Worm (Caenorhabditis elegans) whole organism, L4 larva: ENCODE data around the gene mam-6.

Experiments used
- D1046.2 ChIP-seq: fragments of 200-800 bp; sonication (Bioruptor generic); IDR thresholded peaks from 2 replicates; pipeline ENCODE4 v1.3.6; 2022; ENCODE audit warnings: missing genetic modification characterization, missing compliant biosample characterization
- F37D6.2 ChIP-seq: sonication (generic microtip); optimal IDR thresholded peaks from 2 replicates; lab custom pipeline; 2016; ENCODE audit warnings: mild to moderate bottlenecking, missing genetic modification characterization, missing compliant biosample characterization
- F44E2.7 ChIP-seq: fragments of 200-800 bp; sonication (Bioruptor generic); IDR thresholded peaks from 2 replicates; pipeline ENCODE4 v2.1.2; 2022; ENCODE audit warnings: missing genetic modification characterization, missing compliant biosample characterization
- R02D3.7 ChIP-seq: fragments of 150-350 bp; sonication (generic microtip); optimal IDR thresholded peaks from 3 replicates; lab custom pipeline; 2014; ENCODE audit warnings: missing biosample characterization, missing genetic modification characterization
- Y48G9A.11 ChIP-seq: fragments of 200-800 bp; sonication (Bioruptor generic); IDR thresholded peaks from 2 replicates; pipeline ENCODE4 v1.3.6; 2022; ENCODE audit warnings: missing genetic modification reagents, missing genetic modification characterization, missing compliant biosample characterization
- Y5F2A.4 ChIP-seq: fragments of 200-800 bp; sonication (Bioruptor generic); optimal IDR thresholded peaks from 2 replicates; lab custom pipeline; 2018; ENCODE audit warnings: mild to moderate bottlenecking, missing genetic modification characterization, missing compliant biosample characterization
- Y75B8A.6 ChIP-seq: fragments of 200-800 bp; sonication (Bioruptor generic); IDR thresholded peaks from 2 replicates; pipeline ENCODE4 v1.3.6; 2022; ENCODE audit warnings: missing genetic modification reagents, missing genetic modification characterization, missing compliant biosample characterization
- aha-1 ChIP-seq: fragments of 150-350 bp; peaks from one replicate; lab custom pipeline; 2014; ENCODE audit warnings: missing biosample characterization, missing genetic modification characterization
- aly-2 ChIP-seq: sonication (generic microtip); optimal IDR thresholded peaks from 2 replicates; lab custom pipeline; 2018; ENCODE audit warnings: missing biosample characterization, missing genetic modification characterization
- attf-4 ChIP-seq: sonication (generic microtip); optimal IDR thresholded peaks from 3 replicates; lab custom pipeline; 2017; ENCODE audit warnings: missing biosample characterization, missing genetic modification characterization
- ceh-28 ChIP-seq: fragments of 150-350 bp; optimal IDR thresholded peaks from 2 replicates; lab custom pipeline; 2014; ENCODE audit warnings: missing biosample characterization, missing genetic modification reagents, missing genetic modification characterization
- ceh-32 ChIP-seq: sonication (generic microtip); optimal IDR thresholded peaks from 2 replicates; lab custom pipeline; 2016; ENCODE audit warnings: mild to moderate bottlenecking, missing genetic modification characterization, missing compliant biosample characterization; ENCODE audit not compliant: poor library complexity
- ceh-82 ChIP-seq: sonication (generic microtip); optimal IDR thresholded peaks from 2 replicates; lab custom pipeline; 2017; ENCODE audit warnings: missing biosample characterization, missing genetic modification characterization
- daf-16 ChIP-seq, 3 experiments: sonication (generic microtip); optimal IDR thresholded peaks; 2 replicates each; lab custom pipeline; 2016 to 2017; ENCODE audit warnings: missing genetic modification characterization in 3 of 3, missing genetic modification reagents in 3 of 3, mild to moderate bottlenecking in 2 of 3, missing compliant biosample characterization in 2 of 3, missing biosample characterization in 1 of 3, moderate library complexity in 1 of 3
- dmd-6 ChIP-seq: fragments of 200-800 bp; sonication (Bioruptor generic); IDR thresholded peaks from 2 replicates; pipeline ENCODE4 v1.3.6; 2022; ENCODE audit warnings: missing genetic modification reagents, missing genetic modification characterization, missing compliant biosample characterization
- dmd-9 ChIP-seq: fragments of 200-800 bp; sonication (Bioruptor generic); IDR thresholded peaks from 2 replicates; pipeline ENCODE4 v1.3.6; 2022; ENCODE audit warnings: missing genetic modification reagents, missing genetic modification characterization, missing compliant biosample characterization
- fos-1 ChIP-seq: fragments of 150-350 bp; optimal IDR thresholded peaks from 2 replicates; lab custom pipeline; 2014; ENCODE audit warnings: missing biosample characterization, missing genetic modification characterization
- hlh-11 ChIP-seq: fragments of 200-800 bp; sonication (Bioruptor generic); optimal IDR thresholded peaks from 2 replicates; lab custom pipeline; 2018; ENCODE audit warnings: mild to moderate bottlenecking, missing genetic modification characterization, missing compliant biosample characterization
- hmg-1.1 ChIP-seq: fragments of 200-800 bp; sonication (Bioruptor generic); IDR thresholded peaks from 2 replicates; pipeline ENCODE4 v1.3.6; 2022; ENCODE audit warnings: missing genetic modification reagents, missing genetic modification characterization, missing compliant biosample characterization
- lin-1 ChIP-seq: fragments of 200-800 bp; sonication (Bioruptor generic); IDR thresholded peaks from 2 replicates; pipeline ENCODE4 v1.3.6; 2022; ENCODE audit warnings: missing genetic modification reagents, missing genetic modification characterization, missing compliant biosample characterization
- lin-29 ChIP-seq: fragments of 200-800 bp; sonication (Bioruptor generic); IDR thresholded peaks from 2 replicates; pipeline ENCODE4 v1.3.6; 2022; ENCODE audit warnings: missing genetic modification reagents, missing genetic modification characterization, missing compliant biosample characterization
- mdt-29 ChIP-seq: fragments of 200-800 bp; sonication (Bioruptor generic); IDR thresholded peaks from 2 replicates; pipeline ENCODE4 v1.3.6; 2022; ENCODE audit warnings: missing genetic modification reagents, missing genetic modification characterization, missing compliant biosample characterization
- mes-2 ChIP-seq: sonication (generic microtip); optimal IDR thresholded peaks from 2 replicates; lab custom pipeline; 2016; ENCODE audit warnings: missing genotype, mild to moderate bottlenecking, missing genetic modification characterization, missing compliant biosample characterization; ENCODE audit not compliant: poor library complexity, severe bottlenecking
- nhr-237 ChIP-seq: sonication (generic microtip); optimal IDR thresholded peaks from 2 replicates; lab custom pipeline; 2017; ENCODE audit warnings: missing biosample characterization, missing genetic modification characterization
- nhr-25 ChIP-seq: sonication (generic microtip); optimal IDR thresholded peaks from 2 replicates; lab custom pipeline; 2017; ENCODE audit warnings: missing genetic modification characterization, mild to moderate bottlenecking, missing compliant biosample characterization, antibody characterized with exemption, moderate library complexity, borderline replicate concordance; ENCODE audit not compliant: insufficient read depth
- saeg-2 ChIP-seq: fragments of 200-800 bp; sonication (Bioruptor generic); IDR thresholded peaks from 2 replicates; pipeline ENCODE4 v1.3.6; 2022; ENCODE audit warnings: missing genetic modification reagents, missing genetic modification characterization, missing compliant biosample characterization
- sdz-12 ChIP-seq: fragments of 200-800 bp; sonication (Bioruptor generic); optimal IDR thresholded peaks from 2 replicates; lab custom pipeline; 2018; ENCODE audit warnings: mild to moderate bottlenecking, missing genetic modification characterization, missing compliant biosample characterization
- unc-62 ChIP-seq, 3 experiments: fragments of 150-350 bp in 1 of 3; sonication (generic microtip); optimal IDR thresholded peaks in 2 of 3; peaks in 1 of 3; 1 replicate in 1 of 3; 2 replicates in 2 of 3; lab custom pipeline; 2014 to 2017; ENCODE audit warnings: missing biosample characterization in 3 of 3, missing genetic modification characterization in 3 of 3, missing genetic modification reagents in 3 of 3, missing genotype in 1 of 3
- zip-2 ChIP-seq: fragments of 150-350 bp; optimal IDR thresholded peaks from 2 replicates; lab custom pipeline; 2014; ENCODE audit warnings: missing biosample characterization, missing genetic modification characterization

The mam-6 gene

ce11 chrX:15069242-15069641, at the start of gene mam-6:
Gene mam-6 (minus strand): TSS chrX:15069342.
- no peak for TF ChIP-seq aha-1 (tag; lab: Kevin White, UChicago)
- no peak for TF ChIP-seq fos-1 (tag; lab: Kevin White, UChicago)
- TF ChIP-seq Y5F2A.4 (GFP tag; lab: Kevin White, UChicago): no peak
- TF ChIP-seq ceh-28 (tag; lab: Kevin White, UChicago): no peak
- no peak for TF ChIP-seq aly-2
- TF ChIP-seq F44E2.7: no peak
- TF ChIP-seq mdt-29: no peak
- no peak for TF ChIP-seq ceh-82 (tag; lab: Kevin White, UChicago)
- TF ChIP-seq saeg-2 (GFP tag; lab: Robert Waterston, UW): no peak
- no peak for TF ChIP-seq daf-16 (GFP tag; optimal IDR thresholded peaks at IDR 0.05; lab: Kevin White, UChicago)
- TF ChIP-seq daf-16 (tag; optimal IDR thresholded peaks at IDR 0.05; lab: Kevin White, UChicago): no peak

DNA sequence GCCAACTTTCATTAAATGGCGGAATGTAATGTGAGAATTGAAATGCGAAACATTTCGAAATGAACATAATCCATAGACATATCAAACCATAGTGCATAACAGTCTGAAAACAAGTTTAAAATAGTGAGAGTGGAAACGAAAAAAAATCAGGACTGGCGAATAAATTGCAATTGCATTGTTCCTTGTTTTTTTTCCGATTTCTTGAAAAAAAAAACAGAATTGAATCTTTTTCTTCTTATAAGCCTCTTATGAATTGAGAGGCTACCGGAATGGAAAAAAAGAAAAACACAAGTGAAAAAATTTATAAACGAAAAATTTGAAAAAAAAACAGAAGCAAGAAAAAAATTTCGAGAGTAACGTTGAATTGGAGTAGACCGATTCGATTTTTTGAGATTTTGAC, 47.4 kb upstream of the mam-6 start, which contains the start of gene R07D5.2:
Gene R07D5.2 (minus strand): TSS at position 101 of the 400 bp plus-strand sequence.
- no peak for TF ChIP-seq hlh-11 (tag; lab: Kevin White, UChicago)
- TF ChIP-seq lin-1 (GFP tag; lab: Robert Waterston, UW): no peak
- TF ChIP-seq F37D6.2: no peak
- no peak for TF ChIP-seq D1046.2 (GFP tag; lab: Robert Waterston, UW)
- no peak for TF ChIP-seq Y48G9A.11 (GFP tag; lab: Robert Waterston, UW)
- TF ChIP-seq zip-2 (tag; lab: Kevin White, UChicago): no peak
- TF ChIP-seq Y75B8A.6 (GFP tag; lab: Robert Waterston, UW): no peak
- TF ChIP-seq nhr-237 (tag; lab: Kevin White, UChicago): no peak
- TF ChIP-seq nhr-25 (tag; lab: Kevin White, UChicago): no peak
- TF ChIP-seq, all 104 proteins: peak for 0

- TF ChIP-seq lin-29 (GFP tag; lab: Robert Waterston, UW) (no peak), unc-62 (GFP tag; optimal IDR thresholded peaks at IDR 0.05 in 1 of 2; lab: Kevin White, UChicago) (peak in 1 of 2 experiments; percentile 1), unc-62 (tag; optimal IDR thresholded peaks at IDR 0.05; lab: Kevin White, UChicago) (no peak)
Measured at ce11 chrX:15115748-15116147, 46.6 kb upstream of the mam-6 start.

ce11 chrX:15112172-15112571, 43.0 kb upstream of the mam-6 start:
- peak in 1 of 2 experiments; percentile 88 for TF ChIP-seq unc-62 (GFP tag; optimal IDR thresholded peaks at IDR 0.05 in 1 of 2; lab: Kevin White, UChicago)
- TF ChIP-seq unc-62 (tag; optimal IDR thresholded peaks at IDR 0.05; lab: Kevin White, UChicago): no peak
- TF ChIP-seq ceh-32 (tag; lab: Kevin White, UChicago): no peak
- TF ChIP-seq, all 104 proteins: peak for 1

- no peak for TF ChIP-seq R02D3.7 (tag; lab: Kevin White, UChicago)
- no peak for TF ChIP-seq dmd-6 (GFP tag; lab: Robert Waterston, UW)
- no peak for TF ChIP-seq mes-2 (tag; lab: Kevin White, UChicago)
- no peak for TF ChIP-seq aha-1 (tag; lab: Kevin White, UChicago)
- TF ChIP-seq hmg-1.1 (GFP tag; lab: Robert Waterston, UW): 0 out of 2 replicates have a peak, but pooled peaks have one; percentile 10
- TF ChIP-seq attf-4 (tag; lab: Kevin White, UChicago): no peak
- TF ChIP-seq fos-1 (tag; lab: Kevin White, UChicago): no peak
- TF ChIP-seq hlh-11 (tag; lab: Kevin White, UChicago): peak; percentile 6
- TF ChIP-seq dmd-9: no peak
- TF ChIP-seq sdz-12: no peak
- TF ChIP-seq, all 104 proteins: peak for 2
Measured at ce11 chrX:15107747-15108252, 38.7 kb upstream of the mam-6 start, which contains the start of gene mlt-9. Gene mlt-9 (minus strand): TSS chrX:15107797.
